Worm (Caenorhabditis elegans) whole organism, mixed stage, embryonic: ENCODE measurements around the gene F26F2.13.
"Not testable (repeated sequence)": the region's sequence is repeated elsewhere in the genome, so short reads cannot be mapped to it uniquely, and the experiment has no call there.

Source experiments
- M03D4.4 ChIP-seq: sonication (generic microtip); optimal IDR thresholded peaks from 2 replicates; lab custom pipeline; 2017; ENCODE audit warnings: mild to moderate bottlenecking, missing genetic modification characterization, missing compliant biosample characterization
- bed-3 ChIP-seq: fragments of 200-800 bp; sonication (Bioruptor generic); optimal IDR thresholded peaks from 3 replicates; lab custom pipeline; 2018; ENCODE audit warnings: mild to moderate bottlenecking, missing genetic modification characterization, moderate library complexity, missing compliant biosample characterization
- blmp-1 ChIP-seq: fragments of 150-350 bp; optimal IDR thresholded peaks from 2 replicates; lab custom pipeline; 2014; ENCODE audit warnings: missing biosample characterization, missing genetic modification characterization
- ceh-39 ChIP-seq: fragments of 150-350 bp; optimal IDR thresholded peaks from 2 replicates; lab custom pipeline; 2014; ENCODE audit warnings: missing biosample characterization, missing genetic modification characterization
- ceh-83 ChIP-seq: fragments of 200-800 bp; sonication (Bioruptor generic); optimal IDR thresholded peaks from 2 replicates; lab custom pipeline; 2018; ENCODE audit warnings: mild to moderate bottlenecking, missing genetic modification characterization, missing compliant biosample characterization
- ces-1 ChIP-seq: fragments of 150-350 bp; optimal IDR thresholded peaks from 2 replicates; lab custom pipeline; 2014; ENCODE audit warnings: missing biosample characterization, missing genetic modification reagents, missing genetic modification characterization
- cnd-1 ChIP-seq: fragments of 200-800 bp; sonication (Bioruptor generic); optimal IDR thresholded peaks from 2 replicates; lab custom pipeline; 2018; ENCODE audit warnings: mild to moderate bottlenecking, missing genetic modification characterization, missing compliant biosample characterization
- drap-1 ChIP-seq: fragments of 200-800 bp; sonication (Bioruptor generic); optimal IDR thresholded peaks from 3 replicates; lab custom pipeline; 2018; ENCODE audit warnings: mild to moderate bottlenecking, missing genetic modification characterization, missing compliant biosample characterization
- elt-1 ChIP-seq: sonication (generic microtip); optimal IDR thresholded peaks from 2 replicates; lab custom pipeline; 2017; ENCODE audit warnings: missing genetic modification characterization, mild to moderate bottlenecking, missing compliant biosample characterization, antibody characterized with exemption, moderate library complexity, borderline replicate concordance; ENCODE audit not compliant: insufficient read depth
- elt-3 ChIP-seq: fragments of 150-350 bp; optimal IDR thresholded peaks from 2 replicates; lab custom pipeline; 2014; ENCODE audit warnings: missing biosample characterization, missing genetic modification characterization
- flh-1 ChIP-seq: fragments of 200-800 bp; sonication (Bioruptor generic); optimal IDR thresholded peaks from 2 replicates; lab custom pipeline; 2018; ENCODE audit warnings: mild to moderate bottlenecking, missing genetic modification characterization, moderate library complexity, missing compliant biosample characterization
- ham-2 ChIP-seq: fragments of 200-800 bp; sonication (Bioruptor generic); optimal IDR thresholded peaks from 2 replicates; lab custom pipeline; 2018; ENCODE audit warnings: mild to moderate bottlenecking, missing genetic modification characterization, missing compliant biosample characterization
- hlh-1 ChIP-seq: fragments of 150-350 bp; optimal IDR thresholded peaks from 2 replicates; lab custom pipeline; 2014; ENCODE audit warnings: missing biosample characterization, missing genetic modification reagents, missing genetic modification characterization
- lin-13 ChIP-seq: fragments of 150-350 bp; optimal IDR thresholded peaks from 2 replicates; lab custom pipeline; 2014; ENCODE audit warnings: missing biosample characterization, missing genetic modification characterization
- lin-32 ChIP-seq: fragments of 200-800 bp; sonication (Bioruptor generic); optimal IDR thresholded peaks from 2 replicates; lab custom pipeline; 2018; ENCODE audit warnings: mild to moderate bottlenecking, missing genetic modification characterization, missing compliant biosample characterization
- lsy-2 ChIP-seq: fragments of 150-350 bp; optimal IDR thresholded peaks from 2 replicates; lab custom pipeline; 2014; ENCODE audit warnings: missing biosample characterization, missing genetic modification characterization
- mab-5 ChIP-seq: fragments of 150-350 bp; optimal IDR thresholded peaks from 2 replicates; lab custom pipeline; 2014; ENCODE audit warnings: missing biosample characterization, missing genetic modification characterization
- mep-1 ChIP-seq: fragments of 150-350 bp; optimal IDR thresholded peaks from 2 replicates; lab custom pipeline; 2017; ENCODE audit warnings: missing biosample characterization, missing genetic modification reagents, missing genetic modification characterization, inconsistent platforms
- mls-2 ChIP-seq: sonication (generic microtip); optimal IDR thresholded peaks from 2 replicates; lab custom pipeline; 2016; ENCODE audit warnings: mild to moderate bottlenecking, missing genetic modification characterization, moderate library complexity, missing compliant biosample characterization
- nhr-12 ChIP-seq: fragments of 150-350 bp; optimal IDR thresholded peaks from 2 replicates; lab custom pipeline; 2014; ENCODE audit warnings: missing biosample characterization, missing genetic modification characterization
- nhr-2 ChIP-seq: fragments of 150-350 bp; optimal IDR thresholded peaks from 2 replicates; lab custom pipeline; 2014; ENCODE audit warnings: missing biosample characterization, missing genetic modification characterization
- nhr-237 ChIP-seq: fragments of 150-350 bp; optimal IDR thresholded peaks from 2 replicates; lab custom pipeline; 2014; ENCODE audit warnings: missing biosample characterization, missing genetic modification characterization
- nhr-28 ChIP-seq: fragments of 150-350 bp; optimal IDR thresholded peaks from 2 replicates; lab custom pipeline; 2014; ENCODE audit warnings: missing biosample characterization, missing genetic modification characterization
- nhr-76 ChIP-seq: sonication (generic microtip); optimal IDR thresholded peaks from 2 replicates; lab custom pipeline; 2017; ENCODE audit warnings: missing biosample characterization, missing genetic modification characterization
- sem-2 ChIP-seq: fragments of 200-800 bp; sonication (Bioruptor generic); optimal IDR thresholded peaks from 2 replicates; lab custom pipeline; 2018; ENCODE audit warnings: mild to moderate bottlenecking, missing genetic modification characterization, missing compliant biosample characterization
- snpc-4 ChIP-seq: fragments of 150-350 bp; optimal IDR thresholded peaks from 2 replicates; lab custom pipeline; 2014; ENCODE audit warnings: missing biosample characterization, missing genetic modification characterization
- tbx-8 ChIP-seq: fragments of 200-800 bp; sonication (Bioruptor generic); optimal IDR thresholded peaks from 2 replicates; lab custom pipeline; 2018; ENCODE audit warnings: mild to moderate bottlenecking, missing genetic modification characterization, moderate library complexity, missing compliant biosample characterization
- unc-120 ChIP-seq: sonication (generic microtip); optimal IDR thresholded peaks from 2 replicates; lab custom pipeline; 2017; ENCODE audit warnings: missing genetic modification characterization, missing compliant biosample characterization; ENCODE audit not compliant: poor library complexity, severe bottlenecking
- unc-39 ChIP-seq: fragments of 150-350 bp; optimal IDR thresholded peaks from 2 replicates; lab custom pipeline; 2014; ENCODE audit warnings: missing biosample characterization, missing genetic modification characterization
- zip-8 ChIP-seq: fragments of 150-350 bp; optimal IDR thresholded peaks from 2 replicates; lab custom pipeline; 2014; ENCODE audit warnings: missing biosample characterization, missing genetic modification characterization

Gene F26F2.13

DNA sequence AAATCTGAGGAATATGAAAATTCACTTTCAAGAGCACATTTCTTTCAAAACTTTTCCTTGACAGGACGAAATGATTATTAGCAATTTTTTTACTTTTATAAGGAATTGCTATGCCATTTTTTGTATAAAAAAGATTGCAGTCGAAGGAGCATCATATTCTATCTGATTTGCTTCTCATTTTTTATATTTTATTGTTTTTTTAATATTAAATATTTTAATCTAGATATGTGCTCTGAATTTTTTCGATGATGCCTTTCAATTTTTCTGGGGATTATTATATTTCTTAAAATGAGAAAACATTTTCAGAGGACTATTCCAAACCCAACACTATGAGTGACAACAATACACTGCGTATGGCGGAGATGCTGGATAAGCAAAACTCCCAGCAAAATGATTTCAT, at the start of gene F26F2.13:
F26F2.13 (plus strand) TSS at position 301 of the 400 bp plus-strand sequence.
- TF ChIP-seq hlh-1, mab-5, unc-39 (tag; lab: Kevin White, UChicago): not testable (repeated sequence)

DNA sequence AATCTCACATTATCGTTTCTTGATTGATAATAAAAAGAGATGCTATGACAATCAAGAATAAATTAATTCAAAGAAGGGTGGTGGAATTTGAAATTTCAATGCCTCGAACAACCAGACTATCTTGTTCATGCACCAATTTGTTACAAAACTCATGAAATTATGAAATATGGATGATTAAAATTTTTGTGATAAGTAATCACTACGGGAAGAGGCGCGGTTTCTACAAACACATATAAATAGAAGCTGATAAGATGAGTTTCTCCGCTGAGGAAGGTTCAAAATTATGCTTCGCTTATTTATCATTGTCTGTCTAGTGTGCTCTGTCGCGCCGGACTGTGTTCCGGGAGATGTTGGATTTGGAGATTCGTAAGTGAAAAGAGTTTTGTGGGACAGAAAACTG, 49.7 kb upstream of the F26F2.13 start:
- TF ChIP-seq elt-1 (no peak), cnd-1 (tag; lab: Kevin White, UChicago) (no peak), unc-120 (no peak), nhr-237 (tag; lab: Kevin White, UChicago) (no peak), mep-1 (tag; lab: Kevin White, UChicago) (no peak), drap-1 (GFP tag; lab: Kevin White, UChicago) (no peak), mls-2 (tag; lab: Kevin White, UChicago) (no peak)

DNA sequence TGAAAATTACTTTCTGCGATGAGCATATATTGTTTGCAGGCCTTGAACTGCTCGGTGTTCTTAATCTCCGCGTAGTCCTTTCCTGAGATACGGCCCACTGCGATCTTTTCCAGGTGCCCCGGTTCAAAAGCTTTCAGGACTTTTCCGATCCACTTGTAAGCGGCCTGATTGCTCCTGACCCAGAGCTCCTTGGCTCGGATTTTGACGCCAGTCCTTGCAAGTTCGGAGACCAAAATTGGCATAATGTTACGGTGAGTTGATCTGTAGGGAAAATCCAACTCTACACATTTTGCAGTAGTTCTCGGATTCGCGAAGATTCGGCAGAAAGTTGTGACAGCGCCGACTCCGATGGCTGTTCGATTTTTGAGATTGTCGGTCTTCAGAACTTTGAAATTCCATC, 47.1 kb upstream of the F26F2.13 start:
- TF ChIP-seq mab-5 (tag; lab: Kevin White, UChicago) (no peak), ceh-39 (tag; lab: Kevin White, UChicago) (no peak), unc-39 (tag; lab: Kevin White, UChicago) (no peak), snpc-4 (tag; lab: Kevin White, UChicago) (no peak), mep-1 (tag; lab: Kevin White, UChicago) (no peak), nhr-28 (no peak), lin-32 (no peak)

DNA sequence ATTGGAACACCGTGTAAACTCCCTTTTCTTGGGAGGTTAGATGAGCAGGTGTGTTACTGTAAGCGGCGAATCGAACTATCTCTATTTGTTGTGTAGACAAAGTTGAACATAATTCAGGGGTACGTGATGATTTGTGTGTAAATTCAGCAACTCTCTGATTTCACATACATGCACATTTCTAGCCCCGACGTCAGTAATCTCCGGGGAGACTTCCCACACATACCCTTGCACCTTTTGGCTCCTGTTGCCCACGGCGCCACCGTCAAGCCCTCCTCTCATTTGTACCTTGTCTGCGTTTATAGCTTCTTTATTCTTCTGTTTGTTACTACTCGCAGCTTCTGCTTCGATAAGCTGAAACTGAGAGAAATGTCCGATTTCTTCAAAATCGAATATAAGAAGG, 45.2 kb upstream of the F26F2.13 start, which contains the start of gene Y38H6C.25:
Y38H6C.25 (plus strand) TSS at position 301 of the 400 bp plus-strand sequence.
- TF ChIP-seq mls-2 (tag; lab: Kevin White, UChicago): no peak
- no peak for TF ChIP-seq elt-3
- no peak for TF ChIP-seq elt-1
- no peak for TF ChIP-seq lin-13
- TF ChIP-seq unc-120: no peak
- no peak for TF ChIP-seq zip-8 (tag; lab: Kevin White, UChicago)
- TF ChIP-seq unc-39 (tag; lab: Kevin White, UChicago): no peak
- no peak for TF ChIP-seq blmp-1 (tag; lab: Kevin White, UChicago)
- TF ChIP-seq lin-32: no peak
- no peak for TF ChIP-seq mep-1 (tag; lab: Kevin White, UChicago)
- no peak for TF ChIP-seq ceh-39 (tag; lab: Kevin White, UChicago)
- TF ChIP-seq snpc-4 (tag; lab: Kevin White, UChicago): no peak
- no peak for TF ChIP-seq ceh-83
- no peak for TF ChIP-seq nhr-2 (tag; lab: Kevin White, UChicago)
- TF ChIP-seq ham-2 (GFP tag; lab: Kevin White, UChicago): no peak
- TF ChIP-seq nhr-76 (tag; lab: Kevin White, UChicago): no peak
- no peak for TF ChIP-seq bed-3 (GFP tag; lab: Kevin White, UChicago)
- no peak for TF ChIP-seq nhr-12 (tag; lab: Kevin White, UChicago)
- TF ChIP-seq lsy-2 (tag; lab: Kevin White, UChicago): no peak
- TF ChIP-seq, all 35 proteins: peak for 0

DNA sequence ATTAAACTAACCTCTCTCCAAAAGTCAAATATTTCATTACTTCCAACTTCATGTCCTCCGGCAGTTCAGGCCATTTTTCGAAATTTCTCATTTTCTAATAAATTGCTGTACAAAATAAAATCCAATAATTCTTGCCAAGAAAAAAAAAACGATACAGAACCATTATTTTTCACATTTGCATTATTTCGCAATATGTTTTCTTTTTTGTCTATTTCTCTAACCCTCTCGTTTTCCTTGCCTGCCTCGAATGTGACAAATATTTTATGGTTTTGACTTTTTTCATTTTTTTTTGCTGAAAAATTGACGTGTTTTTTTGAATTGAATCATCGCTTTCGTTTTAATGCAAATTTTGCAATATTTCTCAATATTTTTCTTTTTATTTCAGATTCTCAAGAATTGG, 41.9 kb upstream of the F26F2.13 start, which contains the start of the genes Y38H6C.9 and fbxa-150:
Y38H6C.9 (minus strand) TSS at position 52 of the 400 bp plus-strand sequence.
fbxa-150 (plus strand) TSS at position 380 of the 400 bp plus-strand sequence.
- TF ChIP-seq hlh-1 (tag; lab: Kevin White, UChicago) (no peak), nhr-76 (tag; lab: Kevin White, UChicago) (no peak), mep-1 (tag; lab: Kevin White, UChicago) (no peak), lin-32 (no peak), blmp-1 (tag; lab: Kevin White, UChicago) (no peak), ham-2 (GFP tag; lab: Kevin White, UChicago) (no peak), mab-5 (tag; lab: Kevin White, UChicago) (no peak)

DNA sequence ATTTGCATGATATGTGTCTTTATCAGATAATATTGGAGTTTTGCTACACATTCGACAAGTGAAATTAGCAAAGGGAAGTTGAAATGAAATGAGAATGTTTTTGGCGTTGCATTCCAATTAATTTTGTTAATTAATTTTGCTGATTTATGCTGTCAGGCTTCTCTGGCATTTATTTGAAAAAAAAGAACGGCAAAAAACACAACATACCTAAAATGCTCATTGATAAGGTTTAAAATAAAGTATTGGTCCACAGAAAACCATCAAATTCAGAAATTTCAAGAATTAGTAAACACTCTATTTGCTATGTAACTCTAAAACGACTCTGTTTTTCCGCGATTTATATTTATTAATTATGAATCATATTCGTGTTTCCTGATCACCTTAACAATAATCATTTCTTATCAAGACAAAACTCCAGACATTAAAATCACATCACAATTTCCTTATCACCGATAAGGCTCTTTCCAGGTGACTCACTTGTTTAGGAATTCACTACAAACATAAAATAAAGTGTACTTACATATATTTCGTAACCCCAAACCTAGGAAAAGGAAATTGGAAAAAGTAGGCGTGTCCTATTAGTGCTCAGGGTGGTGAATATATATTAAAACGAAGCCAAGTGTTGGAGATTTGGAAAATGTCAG, 38.2 kb upstream of the F26F2.13 start, which contains the start of the genes srh-166 and Y38H6C.24:
srh-166 (minus strand) TSS at position 51 of the 644 bp plus-strand sequence.
Y38H6C.24 (plus strand) TSS at position 620 of the 644 bp plus-strand sequence.
- TF ChIP-seq lsy-2 (tag; lab: Kevin White, UChicago) (no peak), ces-1 (no peak), sem-2 (GFP tag; lab: Kevin White, UChicago) (no peak), ham-2 (GFP tag; lab: Kevin White, UChicago) (no peak), drap-1 (GFP tag; lab: Kevin White, UChicago) (no peak), blmp-1 (tag; lab: Kevin White, UChicago) (no peak), cnd-1 (tag; lab: Kevin White, UChicago) (no peak), elt-3 (no peak), nhr-28 (no peak), nhr-76 (tag; lab: Kevin White, UChicago) (no peak), M03D4.4 (tag; lab: Kevin White, UChicago) (no peak), mep-1 (tag; lab: Kevin White, UChicago) (no peak), flh-1 (GFP tag; lab: Kevin White, UChicago) (no peak), tbx-8 (GFP tag; lab: Kevin White, UChicago) (no peak)
